Fruit fly (Drosophila melanogaster) whole organism, embryonic: ENCODE measurements around the gene bbg.

ENCODE experiments used
- Bdp1 ChIP-seq: fragments of 200-800 bp; sonication (Bioruptor generic); optimal IDR thresholded peaks from 3 replicates; lab custom pipeline; 2016; ENCODE audit warnings: missing biosample characterization, missing genetic modification characterization
- CG10209 ChIP-seq: fragments of 200-800 bp; sonication (Bioruptor generic); optimal IDR thresholded peaks from 3 replicates; lab custom pipeline; 2017; ENCODE audit warnings: missing biosample characterization, mild to moderate bottlenecking, missing genetic modification characterization, missing genetic modification reagents
- CG10462 ChIP-seq: fragments of 200-800 bp; sonication (Bioruptor generic); optimal IDR thresholded peaks from 2 replicates; lab custom pipeline; 2016; ENCODE audit warnings: missing biosample characterization, missing genetic modification characterization
- CG10543 ChIP-seq: fragments of 200-800 bp; sonication (Bioruptor generic); optimal IDR thresholded peaks from 3 replicates; lab custom pipeline; 2017; ENCODE audit warnings: missing biosample characterization, mild to moderate bottlenecking, missing genetic modification characterization, moderate library complexity
- CG11695 ChIP-seq: fragments of 200-800 bp; sonication (Bioruptor generic); IDR thresholded peaks from 3 replicates; pipeline ENCODE4 v1.3.6; 2022; ENCODE audit warnings: missing biosample characterization, missing genetic modification characterization
- CG12104 ChIP-seq: fragments of 200-800 bp; sonication (Bioruptor generic); optimal IDR thresholded peaks from 3 replicates; lab custom pipeline; 2016; ENCODE audit warnings: missing biosample characterization, missing genetic modification characterization
- CG13123 ChIP-seq: fragments of 200-800 bp; sonication (Bioruptor generic); optimal IDR thresholded peaks from 2 replicates; lab custom pipeline; 2016; ENCODE audit warnings: missing biosample characterization, missing genetic modification characterization
- CG15479 ChIP-seq: fragments of 200-800 bp; sonication (Bioruptor generic); optimal IDR thresholded peaks from 3 replicates; lab custom pipeline; 2019; ENCODE audit warnings: missing biosample characterization, mild to moderate bottlenecking, missing genetic modification characterization, moderate library complexity
- CG1647 ChIP-seq: fragments of 200-800 bp; sonication (Bioruptor generic); optimal IDR thresholded peaks from 3 replicates; lab custom pipeline; 2016; ENCODE audit warnings: missing biosample characterization, missing genetic modification characterization
- CG16779 ChIP-seq: fragments of 200-800 bp; sonication (Bioruptor generic); IDR thresholded peaks from 2 replicates; pipeline ENCODE4 v1.3.6; 2022; ENCODE audit warnings: missing biosample characterization, missing genetic modification characterization
- CG18764 ChIP-seq: fragments of 200-800 bp; sonication (Bioruptor generic); optimal IDR thresholded peaks from 3 replicates; lab custom pipeline; 2016; ENCODE audit warnings: missing biosample characterization, missing genetic modification characterization
- CG2712 ChIP-seq: fragments of 200-800 bp; optimal IDR thresholded peaks from 3 replicates; lab custom pipeline; 2019; ENCODE audit warnings: missing biosample characterization, mild to moderate bottlenecking, missing genetic modification characterization, moderate library complexity
- CG2875 ChIP-seq: fragments of 200-800 bp; sonication (Bioruptor generic); optimal IDR thresholded peaks from 2 replicates; lab custom pipeline; 2017; ENCODE audit warnings: missing biosample characterization, mild to moderate bottlenecking, missing genetic modification characterization, missing genetic modification reagents
- CG2889 ChIP-seq: fragments of 200-800 bp; sonication (Bioruptor generic); IDR thresholded peaks from 3 replicates; pipeline ENCODE4 v1.3.6; 2022; ENCODE audit warnings: missing biosample characterization, missing genetic modification characterization
- CG3065 ChIP-seq: fragments of 200-800 bp; sonication (Bioruptor generic); optimal IDR thresholded peaks from 2 replicates; lab custom pipeline; 2016; ENCODE audit warnings: missing biosample characterization, missing genetic modification characterization
- CG31388 ChIP-seq: fragments of 200-800 bp; sonication (Bioruptor generic); optimal IDR thresholded peaks from 2 replicates; lab custom pipeline; 2016; ENCODE audit warnings: missing biosample characterization, missing genetic modification characterization
- CG3281 ChIP-seq: fragments of 200-800 bp; sonication (Bioruptor generic); optimal IDR thresholded peaks from 3 replicates; lab custom pipeline; 2017; ENCODE audit warnings: missing biosample characterization, mild to moderate bottlenecking, missing genetic modification characterization
- CG4820 ChIP-seq: fragments of 200-800 bp; sonication (Bioruptor generic); optimal IDR thresholded peaks from 3 replicates; lab custom pipeline; 2016; ENCODE audit warnings: missing biosample characterization, missing genetic modification characterization
- CG6689 ChIP-seq: fragments of 200-800 bp; sonication (Bioruptor generic); IDR thresholded peaks from 2 replicates; pipeline ENCODE4 v1.3.6; 2022; ENCODE audit warnings: missing biosample characterization, missing genetic modification characterization
- CG6854 ChIP-seq: fragments of 200-800 bp; sonication (Bioruptor generic); optimal IDR thresholded peaks from 3 replicates; lab custom pipeline; 2017; ENCODE audit warnings: missing biosample characterization, mild to moderate bottlenecking, missing genetic modification characterization
- CG9215 ChIP-seq: fragments of 200-800 bp; sonication (Bioruptor generic); IDR thresholded peaks from 2 replicates; pipeline ENCODE4 v1.3.6; 2022; ENCODE audit warnings: missing biosample characterization, missing genetic modification characterization
- CG9437 ChIP-seq: fragments of 200-800 bp; sonication (Bioruptor generic); optimal IDR thresholded peaks from 2 replicates; lab custom pipeline; 2018; ENCODE audit warnings: missing biosample characterization, mild to moderate bottlenecking, missing genetic modification characterization
- CG9817 ChIP-seq: fragments of 200-800 bp; sonication (Bioruptor generic); optimal IDR thresholded peaks from 2 replicates; lab custom pipeline; 2018; ENCODE audit warnings: missing biosample characterization, mild to moderate bottlenecking, missing genetic modification characterization, moderate library complexity
- GATAe ChIP-seq: fragments of 200-800 bp; sonication (Bioruptor generic); conservative IDR thresholded peaks from 2 replicates; pipeline ENCODE4 v1.3.6; 2022; ENCODE audit warnings: missing biosample characterization, missing genetic modification characterization
- H15 ChIP-seq: fragments of 200-800 bp; sonication (Bioruptor generic); IDR thresholded peaks from 3 replicates; pipeline ENCODE4 v1.3.6; 2022; ENCODE audit warnings: missing biosample characterization, missing genetic modification characterization
- HLHmδ ChIP-seq: fragments of 200-800 bp; sonication (Bioruptor generic); optimal IDR thresholded peaks from 2 replicates; lab custom pipeline; 2018; ENCODE audit warnings: missing biosample characterization, mild to moderate bottlenecking, missing genetic modification characterization, moderate library complexity
- NC2β ChIP-seq: fragments of 200-800 bp; sonication (Bioruptor generic); optimal IDR thresholded peaks from 2 replicates; lab custom pipeline; 2016; ENCODE audit warnings: missing biosample characterization, missing genetic modification characterization
- Oaz ChIP-seq: fragments of 200-800 bp; sonication (Bioruptor generic); IDR thresholded peaks from 2 replicates; pipeline ENCODE4 v1.3.6; 2022; ENCODE audit warnings: missing biosample characterization, missing genetic modification characterization
- Oli ChIP-seq: fragments of 200-800 bp; sonication (Bioruptor generic); optimal IDR thresholded peaks from 2 replicates; lab custom pipeline; 2018; ENCODE audit warnings: missing biosample characterization, mild to moderate bottlenecking, missing genetic modification characterization, moderate library complexity
- PHDP ChIP-seq: fragments of 200-800 bp; sonication (Bioruptor generic); optimal IDR thresholded peaks from 3 replicates; lab custom pipeline; 2018; ENCODE audit warnings: missing biosample characterization, mild to moderate bottlenecking, missing genetic modification characterization, moderate library complexity
- abd-A ChIP-seq: fragments of 200-800 bp; sonication (Bioruptor generic); optimal IDR thresholded peaks from 3 replicates; lab custom pipeline; 2019; ENCODE audit warnings: missing biosample characterization, mild to moderate bottlenecking, missing genetic modification characterization, moderate library complexity
- aop ChIP-seq: fragments of 200-800 bp; sonication (Bioruptor generic); IDR thresholded peaks from 2 replicates; pipeline ENCODE4 v1.3.6; 2022; ENCODE audit warnings: missing biosample characterization, missing genetic modification characterization
- ara ChIP-seq: fragments of 200-800 bp; sonication (Bioruptor generic); IDR thresholded peaks from 2 replicates; pipeline ENCODE4 v1.3.6; 2022; ENCODE audit warnings: missing biosample characterization, missing genetic modification characterization
- az2 ChIP-seq: fragments of 200-800 bp; sonication (Bioruptor generic); optimal IDR thresholded peaks from 3 replicates; lab custom pipeline; 2016; ENCODE audit warnings: missing biosample characterization, missing genetic modification characterization
- btn ChIP-seq: fragments of 200-800 bp; sonication (Bioruptor generic); optimal IDR thresholded peaks from 2 replicates; lab custom pipeline; 2016; ENCODE audit warnings: missing biosample characterization, missing genetic modification characterization
- caup ChIP-seq: fragments of 200-800 bp; sonication (Bioruptor generic); optimal IDR thresholded peaks from 3 replicates; lab custom pipeline; 2017; ENCODE audit warnings: missing biosample characterization, mild to moderate bottlenecking, missing genetic modification characterization, moderate library complexity; ENCODE audit not compliant: severe bottlenecking
- croc ChIP-seq: fragments of 200-800 bp; sonication (Bioruptor generic); conservative IDR thresholded peaks from 3 replicates; pipeline ENCODE4 v1.3.6; 2022; ENCODE audit warnings: missing biosample characterization, missing genetic modification characterization
- fu2 ChIP-seq: fragments of 200-800 bp; sonication (Bioruptor generic); optimal IDR thresholded peaks from 2 replicates; lab custom pipeline; 2016; ENCODE audit warnings: missing biosample characterization, missing genetic modification characterization
- hb ChIP-seq: fragments of 200-800 bp; sonication (Bioruptor generic); IDR thresholded peaks from 3 replicates; pipeline ENCODE4 v1.3.6; 2022; ENCODE audit warnings: missing biosample characterization, missing genetic modification characterization; ENCODE audit not compliant: partially characterized antibody
- kah ChIP-seq: fragments of 200-800 bp; sonication (Bioruptor generic); optimal IDR thresholded peaks from 2 replicates; lab custom pipeline; 2018; ENCODE audit warnings: missing biosample characterization, mild to moderate bottlenecking, missing genetic modification characterization
- klu ChIP-seq: fragments of 200-800 bp; sonication (Bioruptor generic); IDR thresholded peaks from 2 replicates; pipeline ENCODE4 v1.3.6; 2022; ENCODE audit warnings: missing biosample characterization, missing genetic modification characterization
- phol ChIP-seq: fragments of 200-800 bp; sonication (Bioruptor generic); optimal IDR thresholded peaks from 3 replicates; lab custom pipeline; 2018; ENCODE audit warnings: missing biosample characterization, mild to moderate bottlenecking, missing genetic modification characterization, moderate library complexity
- pum ChIP-seq: fragments of 200-800 bp; sonication (Bioruptor generic); optimal IDR thresholded peaks from 2 replicates; lab custom pipeline; 2016; ENCODE audit warnings: missing biosample characterization, missing genetic modification characterization
- schlank ChIP-seq: fragments of 200-800 bp; sonication (Bioruptor generic); optimal IDR thresholded peaks from 2 replicates; lab custom pipeline; 2018; ENCODE audit warnings: missing biosample characterization, mild to moderate bottlenecking, missing genetic modification characterization
- sens-2 ChIP-seq: fragments of 200-800 bp; sonication (Bioruptor generic); IDR thresholded peaks from 2 replicates; pipeline ENCODE4 v1.3.6; 2022; ENCODE audit warnings: missing biosample characterization, missing genetic modification characterization
- sima ChIP-seq: fragments of 200-800 bp; sonication (Bioruptor generic); optimal IDR thresholded peaks from 2 replicates; lab custom pipeline; 2016; ENCODE audit warnings: missing biosample characterization, missing genetic modification characterization
- sisA ChIP-seq: fragments of 200-800 bp; sonication (Bioruptor generic); IDR thresholded peaks from 2 replicates; pipeline ENCODE4 v1.3.6; 2022; ENCODE audit warnings: missing biosample characterization, missing genetic modification characterization
- yki ChIP-seq: fragments of >200 bp; optimal IDR thresholded peaks from 3 replicates; lab custom pipeline; 2018
- z ChIP-seq: fragments of 200-800 bp; sonication (Bioruptor generic); IDR thresholded peaks from 3 replicates; pipeline ENCODE4 v1.3.6; 2022; ENCODE audit warnings: missing biosample characterization, missing genetic modification characterization
- zen ChIP-seq: fragments of 200-800 bp; sonication (Bioruptor generic); optimal IDR thresholded peaks from 3 replicates; lab custom pipeline; 2018; ENCODE audit warnings: missing biosample characterization, mild to moderate bottlenecking, missing genetic modification characterization, moderate library complexity

Gene bbg

dm6 chr3L:14409419-14410145, 126.5 kb downstream of the bbg start, which contains the start of gene stwl (continued):
- no peak for TF ChIP-seq CG31388 (GFP tag; lab: Kevin White, UChicago)
- peak; percentile 61; the same call in 2 of the 3 replicates for TF ChIP-seq H15 (GFP tag; lab: Robert Waterston, UW)
- peak; percentile 62; the same call in 2 of the 3 replicates for TF ChIP-seq hb
- no peak for TF ChIP-seq CG3065 (GFP tag; lab: Kevin White, UChicago)
- no peak for TF ChIP-seq caup (GFP tag; lab: Kevin White, UChicago)
- TF ChIP-seq CG1647: peak; percentile 13
- peak; percentile 94 for TF ChIP-seq CG15479 (GFP tag; lab: Kevin White, UChicago)
- no peak for TF ChIP-seq CG12104 (GFP tag; lab: Kevin White, UChicago)
- TF ChIP-seq kah (GFP tag; lab: Kevin White, UChicago): no peak
- peak; percentile 16 for TF ChIP-seq CG6854 (GFP tag; lab: Kevin White, UChicago)
- TF ChIP-seq CG2875 (GFP tag; lab: Kevin White, UChicago): no peak
- TF ChIP-seq croc (GFP tag; lab: Robert Waterston, UW): no peak; the same call in 2 of the 3 replicates
- TF ChIP-seq CG2712: peak; percentile 8
- TF ChIP-seq CG9215 (GFP tag; lab: Robert Waterston, UW): peak; percentile 57
- peak; percentile 31 for TF ChIP-seq CG18764 (GFP tag; lab: Kevin White, UChicago)
- TF ChIP-seq Oaz (GFP tag; lab: Robert Waterston, UW): no peak
- TF ChIP-seq fu2 (GFP tag; lab: Kevin White, UChicago): no peak
- TF ChIP-seq CG3281: no peak
- TF ChIP-seq HLHmδ (GFP tag; lab: Kevin White, UChicago): peak; percentile 64
- TF ChIP-seq abd-A: no peak
- peak; percentile 8 for TF ChIP-seq CG4820 (GFP tag; lab: Kevin White, UChicago)
- peak; percentile 32 for TF ChIP-seq Bdp1 (GFP tag; lab: Kevin White, UChicago)
- TF ChIP-seq CG2889 (GFP tag; lab: Robert Waterston, UW): peak; percentile 17; the same call in 1 of the 3 replicates
- no peak for TF ChIP-seq GATAe (GFP tag; lab: Robert Waterston, UW)
- peak; percentile 27 for TF ChIP-seq zen (tag; lab: Kevin White, UChicago)
- TF ChIP-seq yki: peak; percentile 22
- peak; percentile 26 for TF ChIP-seq CG9437
- peak; percentile 61 for TF ChIP-seq phol
- no peak for TF ChIP-seq btn (GFP tag; lab: Kevin White, UChicago)
- 0 out of 2 replicates have a peak, but pooled peaks have one; percentile 8 for TF ChIP-seq ara (GFP tag; lab: Robert Waterston, UW)
- TF ChIP-seq CG10462: no peak
- no peak for TF ChIP-seq az2 (GFP tag; lab: Kevin White, UChicago)
- no peak for TF ChIP-seq CG10543 (GFP tag; lab: Kevin White, UChicago)
- TF ChIP-seq CG10209 (GFP tag; lab: Kevin White, UChicago): peak; percentile 46
- TF ChIP-seq Oli (tag; lab: Kevin White, UChicago): no peak
- TF ChIP-seq CG16779 (GFP tag; lab: Robert Waterston, UW): no peak
- no peak for TF ChIP-seq schlank (tag; lab: Kevin White, UChicago)
- TF ChIP-seq CG13123 (GFP tag; lab: Kevin White, UChicago): no peak
- TF ChIP-seq z (GFP tag; lab: Robert Waterston, UW): peak; percentile 31; the same call in 1 of the 3 replicates
- peak; percentile 53 for TF ChIP-seq CG9817 (tag; lab: Kevin White, UChicago)
- TF ChIP-seq sens-2: no peak
- 0 out of 3 replicates have a peak, but pooled peaks have one; percentile 33 for TF ChIP-seq CG11695 (GFP tag; lab: Robert Waterston, UW)
- peak; percentile 57 for TF ChIP-seq sisA
- peak; percentile 37 for TF ChIP-seq klu (GFP tag; lab: Robert Waterston, UW)
- TF ChIP-seq PHDP (tag; lab: Kevin White, UChicago): no peak
- TF ChIP-seq aop (GFP tag; lab: Robert Waterston, UW): no peak
- no peak for TF ChIP-seq sima (GFP tag; lab: Kevin White, UChicago)
- TF ChIP-seq CG6689 (GFP tag; lab: Robert Waterston, UW): peak; percentile 18; the same call in 1 of the 2 replicates
- TF ChIP-seq pum (GFP tag; lab: Kevin White, UChicago): peak; percentile 62
- peak; percentile 61 for TF ChIP-seq NC2β (GFP tag; lab: Kevin White, UChicago)
